Worm (Caenorhabditis elegans) whole organism, L1 larva: ENCODE data around the gene gst-35.

Experiments used
- C16A3.4 ChIP-seq: fragments of 150-350 bp; optimal IDR thresholded peaks from 2 replicates; lab custom pipeline; 2014; ENCODE audit warnings: missing biosample characterization, missing genetic modification characterization
- C34B4.2 ChIP-seq: sonication (generic microtip); optimal IDR thresholded peaks from 2 replicates; lab custom pipeline; 2017; ENCODE audit warnings: mild to moderate bottlenecking, missing genetic modification characterization, missing compliant biosample characterization
- aha-1 ChIP-seq: fragments of 150-350 bp; optimal IDR thresholded peaks from 2 replicates; lab custom pipeline; 2014; ENCODE audit warnings: missing biosample characterization, missing genetic modification characterization
- blmp-1 ChIP-seq: fragments of 150-350 bp; optimal IDR thresholded peaks from 2 replicates; lab custom pipeline; 2014; ENCODE audit warnings: missing biosample characterization, missing genetic modification characterization
- ceh-82 ChIP-seq, 3 experiments: fragments of 150-350 bp in 1 of 3; sonication (generic microtip) in 2 of 3; optimal IDR thresholded peaks; 2 replicates each; lab custom pipeline; 2014 to 2017; ENCODE audit warnings: missing biosample characterization in 3 of 3, missing genetic modification characterization in 3 of 3
- ceh-90 ChIP-seq: sonication (generic microtip); optimal IDR thresholded peaks from 2 replicates; lab custom pipeline; 2016; ENCODE audit warnings: missing genetic modification characterization, missing compliant biosample characterization
- dpl-1 ChIP-seq, 3 experiments: fragments of 150-350 bp in 2 of 3; sonication (generic microtip) in 1 of 3; optimal IDR thresholded peaks; 2 replicates each; lab custom pipeline; 2014 to 2017; ENCODE audit warnings: missing biosample characterization in 3 of 3, missing genetic modification characterization in 3 of 3, missing genetic modification reagents in 3 of 3
- efl-1 ChIP-seq, 4 experiments: fragments of 150-350 bp; optimal IDR thresholded peaks in 3 of 4; peaks in 1 of 4; 1 replicate in 1 of 4; 2 replicates in 3 of 4; lab custom pipeline; 2014; ENCODE audit warnings: missing biosample characterization in 2 of 4, missing genetic modification characterization in 2 of 4, missing genetic modification reagents in 2 of 4
- efl-3 ChIP-seq: fragments of 200-800 bp; sonication (Bioruptor generic); optimal IDR thresholded peaks from 2 replicates; lab custom pipeline; 2018; ENCODE audit warnings: mild to moderate bottlenecking, missing genetic modification characterization, missing compliant biosample characterization
- egl-13 ChIP-seq: sonication (generic microtip); optimal IDR thresholded peaks from 2 replicates; lab custom pipeline; 2016; ENCODE audit warnings: missing genotype, missing genetic modification reagents, missing genetic modification characterization, missing compliant biosample characterization
- elt-2 ChIP-seq: sonication (generic microtip); optimal IDR thresholded peaks from 2 replicates; lab custom pipeline; 2016; ENCODE audit warnings: missing genetic modification characterization, mild to moderate bottlenecking, inconsistent platforms, missing compliant biosample characterization, missing genetic modification reagents
- elt-3 ChIP-seq, 6 experiments: fragments of 150-350 bp in 1 of 6; sonication (generic microtip); optimal IDR thresholded peaks; 2 replicates each; lab custom pipeline; 2017 to 2018; ENCODE audit warnings: missing biosample characterization in 6 of 6, missing genetic modification characterization in 6 of 6, inconsistent platforms in 1 of 6
- ets-5 ChIP-seq: fragments of 200-800 bp; sonication (Bioruptor generic); IDR thresholded peaks from 2 replicates; pipeline ENCODE4 v1.3.6; 2022; ENCODE audit warnings: missing genetic modification characterization, missing compliant biosample characterization
- fkh-8 ChIP-seq: sonication (generic microtip); optimal IDR thresholded peaks from 2 replicates; lab custom pipeline; 2016; ENCODE audit warnings: mild to moderate bottlenecking, missing genetic modification characterization, missing compliant biosample characterization
- fos-1 ChIP-seq: fragments of 150-350 bp; optimal IDR thresholded peaks from 2 replicates; lab custom pipeline; 2014; ENCODE audit warnings: missing biosample characterization, missing genetic modification characterization
- grh-1 ChIP-seq: fragments of 200-800 bp; sonication (Bioruptor generic); IDR thresholded peaks from 2 replicates; pipeline ENCODE4 v1.3.6; 2022; ENCODE audit warnings: missing genetic modification reagents, missing genetic modification characterization, missing compliant biosample characterization
- hlh-4 ChIP-seq: sonication (generic microtip); optimal IDR thresholded peaks from 2 replicates; lab custom pipeline; 2016; ENCODE audit warnings: mild to moderate bottlenecking, missing genetic modification characterization, missing compliant biosample characterization
- isw-1 ChIP-seq: fragments of 200-800 bp; sonication (Bioruptor generic); IDR thresholded peaks from 2 replicates; pipeline ENCODE4 v1.3.6; 2022; ENCODE audit warnings: missing genetic modification characterization, missing compliant biosample characterization
- jun-1 ChIP-seq: fragments of 150-350 bp; optimal IDR thresholded peaks from 2 replicates; lab custom pipeline; 2014; ENCODE audit warnings: missing biosample characterization, missing genetic modification reagents, missing genetic modification characterization
- lin-13 ChIP-seq: fragments of 150-350 bp; optimal IDR thresholded peaks from 2 replicates; lab custom pipeline; 2014; ENCODE audit warnings: missing biosample characterization, missing genetic modification reagents, missing genetic modification characterization
- lin-14 ChIP-seq: fragments of 200-800 bp; sonication (Bioruptor generic); optimal IDR thresholded peaks from 2 replicates; lab custom pipeline; 2018; ENCODE audit warnings: mild to moderate bottlenecking, missing genetic modification characterization, moderate library complexity, missing compliant biosample characterization
- lin-15B ChIP-seq: fragments of 150-350 bp; sonication (generic microtip); optimal IDR thresholded peaks from 3 replicates; lab custom pipeline; 2014; ENCODE audit warnings: missing biosample characterization, missing genetic modification characterization
- lin-35 ChIP-seq, 2 experiments: fragments of 150-350 bp; optimal IDR thresholded peaks; 2 replicates each; lab custom pipeline; 2014; ENCODE audit warnings: missing biosample characterization in 2 of 2, missing genetic modification characterization in 2 of 2, missing genetic modification reagents in 2 of 2
- lir-3 ChIP-seq: sonication (generic microtip); optimal IDR thresholded peaks from 2 replicates; lab custom pipeline; 2016; ENCODE audit warnings: mild to moderate bottlenecking, missing genetic modification characterization, moderate library complexity, missing compliant biosample characterization; ENCODE audit not compliant: poor library complexity
- lsy-2 ChIP-seq, 2 experiments: fragments of 150-350 bp; optimal IDR thresholded peaks; 2 replicates each; lab custom pipeline; 2014; ENCODE audit warnings: missing biosample characterization in 2 of 2, missing genetic modification characterization in 2 of 2
- mdl-1 ChIP-seq, 2 experiments: fragments of 150-350 bp; optimal IDR thresholded peaks; 2 replicates each; lab custom pipeline; 2014 to 2017; ENCODE audit warnings: missing biosample characterization in 2 of 2, missing genetic modification characterization in 2 of 2, inconsistent platforms in 1 of 2
- mef-2 ChIP-seq: fragments of 150-350 bp; optimal IDR thresholded peaks from 2 replicates; lab custom pipeline; 2014; ENCODE audit warnings: missing biosample characterization, missing genetic modification characterization
- mep-1 ChIP-seq: fragments of 150-350 bp; optimal IDR thresholded peaks from 2 replicates; lab custom pipeline; 2014; ENCODE audit warnings: missing biosample characterization, missing genetic modification characterization
- nhr-11 ChIP-seq: fragments of 150-350 bp; optimal IDR thresholded peaks from 2 replicates; lab custom pipeline; 2014; ENCODE audit warnings: missing biosample characterization, missing genetic modification characterization
- nhr-19 ChIP-seq: fragments of 200-800 bp; sonication (Bioruptor generic); conservative IDR thresholded peaks from 2 replicates; pipeline ENCODE4 v1.3.6; 2022; ENCODE audit warnings: missing genetic modification characterization, missing compliant biosample characterization
- nhr-20 ChIP-seq: sonication (generic microtip); optimal IDR thresholded peaks from 2 replicates; lab custom pipeline; 2016; ENCODE audit warnings: mild to moderate bottlenecking, missing genetic modification characterization, missing compliant biosample characterization
- nhr-237 ChIP-seq: fragments of 150-350 bp; optimal IDR thresholded peaks from 2 replicates; lab custom pipeline; 2014; ENCODE audit warnings: missing biosample characterization, missing genetic modification characterization
- nhr-47 ChIP-seq: sonication (generic microtip); optimal IDR thresholded peaks from 2 replicates; lab custom pipeline; 2016; ENCODE audit warnings: mild to moderate bottlenecking, missing genetic modification characterization, moderate library complexity, missing compliant biosample characterization
- nhr-71 ChIP-seq: sonication (generic microtip); optimal IDR thresholded peaks from 2 replicates; lab custom pipeline; 2016; ENCODE audit warnings: mild to moderate bottlenecking, missing genetic modification characterization, moderate library complexity, missing compliant biosample characterization
- nhr-77 ChIP-seq: fragments of 150-350 bp; optimal IDR thresholded peaks from 2 replicates; lab custom pipeline; 2014; ENCODE audit warnings: missing biosample characterization, missing genetic modification characterization
- nhr-85 ChIP-seq: sonication (generic microtip); peaks from one replicate; lab custom pipeline; 2016; ENCODE audit warnings: missing genetic modification characterization, inconsistent platforms, missing compliant biosample characterization
- nhr-90 ChIP-seq: sonication (generic microtip); optimal IDR thresholded peaks from 2 replicates; lab custom pipeline; 2016; ENCODE audit warnings: mild to moderate bottlenecking, missing genetic modification characterization, missing compliant biosample characterization; ENCODE audit not compliant: poor library complexity
- rnt-1 ChIP-seq: sonication (generic microtip); optimal IDR thresholded peaks from 2 replicates; lab custom pipeline; 2016; ENCODE audit warnings: mild to moderate bottlenecking, missing genetic modification characterization, moderate library complexity, missing compliant biosample characterization
- skn-1 ChIP-seq: fragments of 150-350 bp; optimal IDR thresholded peaks from 2 replicates; lab custom pipeline; 2014; ENCODE audit warnings: missing biosample characterization, missing genetic modification characterization
- snu-23 ChIP-seq: sonication (generic microtip); optimal IDR thresholded peaks from 2 replicates; lab custom pipeline; 2016; ENCODE audit warnings: missing genetic modification characterization, missing compliant biosample characterization
- sptf-1 ChIP-seq: fragments of 150-350 bp; optimal IDR thresholded peaks from 2 replicates; lab custom pipeline; 2014; ENCODE audit warnings: missing biosample characterization, missing genetic modification characterization
- tbx-2 ChIP-seq: sonication (generic microtip); optimal IDR thresholded peaks from 2 replicates; lab custom pipeline; 2016; ENCODE audit warnings: missing genetic modification characterization, missing compliant biosample characterization
- unc-130 ChIP-seq: fragments of 150-350 bp; optimal IDR thresholded peaks from 2 replicates; lab custom pipeline; 2017; ENCODE audit warnings: missing biosample characterization, missing genetic modification characterization, inconsistent platforms
- unc-30 ChIP-seq: sonication (generic microtip); optimal IDR thresholded peaks from 2 replicates; lab custom pipeline; 2017; ENCODE audit warnings: missing biosample characterization, missing genetic modification characterization
- unc-62 ChIP-seq: fragments of 150-350 bp; optimal IDR thresholded peaks from 2 replicates; lab custom pipeline; 2014; ENCODE audit warnings: missing biosample characterization, missing genetic modification reagents, missing genetic modification characterization
- xbp-1 ChIP-seq: sonication (generic microtip); optimal IDR thresholded peaks from 2 replicates; lab custom pipeline; 2016; ENCODE audit warnings: missing genetic modification characterization, missing compliant biosample characterization
- ztf-11 ChIP-seq, 2 experiments: sonication (generic microtip); optimal IDR thresholded peaks; 2 replicates each; lab custom pipeline; 2016 to 2017; ENCODE audit warnings: missing genetic modification characterization in 2 of 2, missing biosample characterization in 1 of 2, missing compliant biosample characterization in 1 of 2
- ztf-4 ChIP-seq: fragments of 150-350 bp; optimal IDR thresholded peaks from 2 replicates; lab custom pipeline; 2014; ENCODE audit warnings: missing biosample characterization, missing genetic modification characterization

gst-35 gene

ce11 chrII:15212260-15212914, 27.2 kb upstream of the gst-35 start:
- TF ChIP-seq grh-1 (GFP tag; lab: Robert Waterston, UW) (peak; percentile 79), nhr-71 (tag; lab: Kevin White, UChicago) (peak; percentile 83), nhr-237 (no peak), lin-35 (GFP tag; optimal IDR thresholded peaks at IDR 0.05; lab: Kevin White, UChicago) (peak in 1 of 2 experiments; percentile 75), blmp-1 (peak; percentile 87), nhr-47 (tag; lab: Kevin White, UChicago) (peak; percentile 41), efl-1 (optimal IDR thresholded peaks at IDR 0.05; lab: Kevin White, UChicago) (peak in 1 of 2 experiments; percentile 29), efl-1 (GFP tag; optimal IDR thresholded peaks at IDR 0.05 in 1 of 2; lab: Kevin White, UChicago) (peak in 1 of 2 experiments; percentile 90), ets-5 (no peak), mep-1 (tag; lab: Kevin White, UChicago) (peak; percentile 66), ztf-4 (peak; percentile 20), hlh-4 (tag; lab: Kevin White, UChicago) (no peak), fos-1 (tag; lab: Kevin White, UChicago) (no peak), unc-130 (tag; lab: Kevin White, UChicago) (peak; percentile 60), aha-1 (tag; lab: Kevin White, UChicago) (no peak), lin-13 (GFP tag; lab: Kevin White, UChicago) (peak; percentile 39), egl-13 (tag; lab: Kevin White, UChicago) (no peak), snu-23 (GFP tag; lab: Kevin White, UChicago) (peak; percentile 82), nhr-20 (peak; percentile 87), xbp-1 (peak; percentile 35), skn-1 (peak; percentile 49), lir-3 (tag; lab: Kevin White, UChicago) (peak; percentile 69), dpl-1 (GFP tag; optimal IDR thresholded peaks at IDR 0.05; lab: Kevin White, UChicago) (peak; percentile 7 to 28 (median 8)), unc-62 (no peak), nhr-77 (tag; lab: Kevin White, UChicago) (peak; percentile 62), nhr-90 (tag; lab: Kevin White, UChicago) (peak; percentile 44), lin-14 (GFP tag; lab: Kevin White, UChicago) (peak; percentile 80), lsy-2 (tag; optimal IDR thresholded peaks at IDR 0.05; lab: Kevin White, UChicago) (peak in 1 of 2 experiments; percentile 70), elt-3 (tag; optimal IDR thresholded peaks at IDR 0.05; lab: Kevin White, UChicago) (peak in 2 of 6 experiments; percentile 71 to 82), mdl-1 (tag; optimal IDR thresholded peaks at IDR 0.05; lab: Kevin White, UChicago) (peak in 1 of 2 experiments; percentile 20), ceh-82 (tag; optimal IDR thresholded peaks at IDR 0.05; lab: Kevin White, UChicago) (peak in 2 of 3 experiments; percentile 11 to 23), C16A3.4 (tag; lab: Kevin White, UChicago) (peak; percentile 29), efl-3 (no peak), tbx-2 (peak; percentile 65), nhr-85 (peak; percentile 95), rnt-1 (tag; lab: Kevin White, UChicago) (peak; percentile 1), nhr-19 (peak; percentile 40), unc-30 (tag; lab: Kevin White, UChicago) (no peak)

- no peak for TF ChIP-seq ceh-90 (tag; lab: Kevin White, UChicago)
- TF ChIP-seq fkh-8 = peak; percentile 15
- TF ChIP-seq ceh-82 (tag; optimal IDR thresholded peaks at IDR 0.05; lab: Kevin White, UChicago) = no peak
- TF ChIP-seq ztf-11 (tag; optimal IDR thresholded peaks at IDR 0.05; lab: Kevin White, UChicago) = no peak
- peak; percentile 50 for TF ChIP-seq lin-14 (GFP tag; lab: Kevin White, UChicago)
- TF ChIP-seq nhr-11 (tag; lab: Kevin White, UChicago) = no peak
- TF ChIP-seq mef-2 = no peak
- peak; percentile 10 for TF ChIP-seq snu-23 (GFP tag; lab: Kevin White, UChicago)
- no peak for TF ChIP-seq jun-1 (tag; lab: Kevin White, UChicago)
- TF ChIP-seq elt-2 (tag; lab: Kevin White, UChicago) = no peak
- TF ChIP-seq skn-1 = no peak
- TF ChIP-seq nhr-85 = peak; percentile 83
- peak; percentile 35 for TF ChIP-seq nhr-71 (tag; lab: Kevin White, UChicago)
- no peak for TF ChIP-seq sptf-1 (tag; lab: Kevin White, UChicago)
- TF ChIP-seq lin-15B = no peak
- no peak for TF ChIP-seq aha-1 (tag; lab: Kevin White, UChicago)
- no peak for TF ChIP-seq efl-1 (optimal IDR thresholded peaks at IDR 0.05; lab: Kevin White, UChicago)
- TF ChIP-seq efl-1 (GFP tag; optimal IDR thresholded peaks at IDR 0.05 in 1 of 2; lab: Kevin White, UChicago) = peak in 1 of 2 experiments; percentile 50
- TF ChIP-seq isw-1 = no peak
- TF ChIP-seq mdl-1 (tag; optimal IDR thresholded peaks at IDR 0.05; lab: Kevin White, UChicago) = no peak
- TF ChIP-seq efl-3 = no peak
- peak; percentile 25 for TF ChIP-seq rnt-1 (tag; lab: Kevin White, UChicago)
- TF ChIP-seq nhr-20 = peak; percentile 30
- TF ChIP-seq ets-5 = no peak
- peak; percentile 11 for TF ChIP-seq nhr-47 (tag; lab: Kevin White, UChicago)
- no peak for TF ChIP-seq C34B4.2 (tag; lab: Kevin White, UChicago)
These were observed 24.1 kb upstream of the gst-35 start for ce11 chrII:15209309-15209708.
